Worm (Caenorhabditis elegans) whole organism, young adult: ENCODE results near the gene cdc-14.

Source experiments
- B0336.3 ChIP-seq: fragments of 200-800 bp; sonication (Bioruptor generic); IDR thresholded peaks from 2 replicates; pipeline ENCODE4 v1.3.6; 2022; ENCODE audit warnings: missing genetic modification characterization, missing compliant biosample characterization
- C06A6.2 ChIP-seq: fragments of 200-800 bp; sonication (Bioruptor generic); conservative IDR thresholded peaks from 2 replicates; pipeline ENCODE4 v1.3.6; 2022; ENCODE audit warnings: missing genetic modification characterization, missing compliant biosample characterization
- D2030.7 ChIP-seq: fragments of 200-800 bp; sonication (Bioruptor generic); IDR thresholded peaks from 2 replicates; pipeline ENCODE4 v1.3.6; 2022; ENCODE audit warnings: missing genetic modification reagents, missing genetic modification characterization, missing compliant biosample characterization
- T07F8.4 ChIP-seq: sonication (generic microtip); optimal IDR thresholded peaks from 2 replicates; lab custom pipeline; 2016; ENCODE audit warnings: mild to moderate bottlenecking, missing genetic modification characterization, moderate library complexity, missing compliant biosample characterization
- Y95B8A.8 ChIP-seq: fragments of 200-800 bp; sonication (Bioruptor generic); IDR thresholded peaks from 2 replicates; pipeline ENCODE4 v1.3.6; 2022; ENCODE audit warnings: missing genetic modification reagents, missing genetic modification characterization, missing compliant biosample characterization
- aptf-2 ChIP-seq: fragments of 200-800 bp; sonication (Bioruptor generic); conservative IDR thresholded peaks from 2 replicates; pipeline ENCODE4 v1.3.6; 2022; ENCODE audit warnings: missing genetic modification reagents, missing genetic modification characterization, missing compliant biosample characterization
- aptf-3 ChIP-seq: fragments of 200-800 bp; sonication (Bioruptor generic); IDR thresholded peaks from 2 replicates; pipeline ENCODE4 v1.3.6; 2022; ENCODE audit warnings: missing genetic modification characterization, missing compliant biosample characterization
- bed-1 ChIP-seq: fragments of 200-800 bp; sonication (Bioruptor generic); IDR thresholded peaks from 2 replicates; pipeline ENCODE4 v1.3.6; 2022; ENCODE audit warnings: missing genetic modification reagents, missing genetic modification characterization, missing compliant biosample characterization
- bed-2 ChIP-seq: fragments of 200-800 bp; sonication (Bioruptor generic); IDR thresholded peaks from 2 replicates; pipeline ENCODE4 v1.3.6; 2022; ENCODE audit warnings: missing genetic modification reagents, missing genetic modification characterization, missing compliant biosample characterization
- cebp-1 ChIP-seq, 2 experiments: fragments of 200-800 bp in 1 of 2; sonication (Bioruptor generic) in 1 of 2; sonication (generic microtip) in 1 of 2; IDR thresholded peaks in 1 of 2; optimal IDR thresholded peaks in 1 of 2; 2 replicates each; pipeline versions ENCODE4 v1.3.6 to Lab custom; 2017 to 2022; ENCODE audit warnings: missing compliant biosample characterization in 2 of 2, missing genetic modification characterization in 2 of 2, mild to moderate bottlenecking in 1 of 2, missing genetic modification reagents in 1 of 2, moderate library complexity in 1 of 2
- ceh-91 ChIP-seq: fragments of 200-800 bp; sonication (Bioruptor generic); IDR thresholded peaks from 2 replicates; pipeline ENCODE4 v1.3.6; 2022; ENCODE audit warnings: missing genetic modification reagents, missing genetic modification characterization, missing compliant biosample characterization
- die-1 ChIP-seq: sonication (generic microtip); optimal IDR thresholded peaks from 2 replicates; lab custom pipeline; 2016; ENCODE audit warnings: missing genotype, mild to moderate bottlenecking, missing genetic modification characterization, missing compliant biosample characterization
- dox-1 ChIP-seq: fragments of 200-800 bp; sonication (Bioruptor generic); IDR thresholded peaks from 2 replicates; pipeline ENCODE4 v1.3.6; 2022; ENCODE audit warnings: missing genetic modification reagents, missing genetic modification characterization, missing compliant biosample characterization
- ets-4 ChIP-seq: fragments of 200-800 bp; sonication (Bioruptor generic); optimal IDR thresholded peaks from 2 replicates; lab custom pipeline; 2018; ENCODE audit warnings: mild to moderate bottlenecking, missing genetic modification characterization, missing compliant biosample characterization
- gei-17 ChIP-seq: fragments of 200-800 bp; sonication (Bioruptor generic); optimal IDR thresholded peaks from 2 replicates; lab custom pipeline; 2018; ENCODE audit warnings: mild to moderate bottlenecking, missing genetic modification characterization, missing compliant biosample characterization
- hmg-1.2 ChIP-seq: fragments of 200-800 bp; sonication (Bioruptor generic); IDR thresholded peaks from 2 replicates; pipeline ENCODE4 v1.3.6; 2022; ENCODE audit warnings: missing genetic modification reagents, missing genetic modification characterization, missing compliant biosample characterization
- hmg-20 ChIP-seq: fragments of 200-800 bp; sonication (Bioruptor generic); IDR thresholded peaks from 2 replicates; pipeline ENCODE4 v1.3.6; 2022; ENCODE audit warnings: missing genetic modification reagents, missing genetic modification characterization, missing compliant biosample characterization
- hsf-1 ChIP-seq: fragments of 200-800 bp; sonication (Bioruptor generic); IDR thresholded peaks from 2 replicates; pipeline ENCODE4 v1.3.6; 2022; ENCODE audit warnings: missing genetic modification reagents, missing genetic modification characterization, missing compliant biosample characterization
- lag-1 ChIP-seq: fragments of 200-800 bp; sonication (Bioruptor generic); IDR thresholded peaks from 2 replicates; pipeline ENCODE4 v1.3.6; 2022; ENCODE audit warnings: missing genetic modification reagents, missing genetic modification characterization, missing compliant biosample characterization
- let-607 ChIP-seq, 2 experiments: fragments of 200-800 bp in 1 of 2; sonication (Bioruptor generic) in 1 of 2; sonication (generic microtip) in 1 of 2; optimal IDR thresholded peaks; 2 replicates each; lab custom pipeline; 2016 to 2018; ENCODE audit warnings: mild to moderate bottlenecking in 2 of 2, missing compliant biosample characterization in 2 of 2, missing genetic modification characterization in 2 of 2, moderate library complexity in 2 of 2, missing genotype in 1 of 2
- mel-28 ChIP-seq: sonication (generic microtip); optimal IDR thresholded peaks from 2 replicates; lab custom pipeline; 2016; ENCODE audit warnings: borderline replicate concordance, mild to moderate bottlenecking, missing genetic modification characterization, missing compliant biosample characterization
- nhr-80 ChIP-seq: sonication (generic microtip); optimal IDR thresholded peaks from 2 replicates; lab custom pipeline; 2016; ENCODE audit warnings: missing genetic modification characterization, missing compliant biosample characterization
- rpc-1 ChIP-seq, 2 experiments: fragments of 150-350 bp in 1 of 2; sonication (generic microtip) in 1 of 2; optimal IDR thresholded peaks; 2 replicates each; lab custom pipeline; 2014 to 2018; ENCODE audit warnings: missing biosample characterization in 1 of 2, missing genetic modification characterization in 1 of 2, missing genetic modification reagents in 1 of 2, missing genotype in 1 of 2
- snpc-1.1 ChIP-seq: sonication (generic microtip); optimal IDR thresholded peaks from 2 replicates; lab custom pipeline; 2017; ENCODE audit warnings: missing genetic modification characterization, mild to moderate bottlenecking, missing compliant biosample characterization, antibody characterized with exemption, moderate library complexity, missing genotype, missing genetic modification reagents; ENCODE audit not compliant: insufficient read depth
- snpc-3.4 ChIP-seq: sonication (generic microtip); optimal IDR thresholded peaks from 2 replicates; lab custom pipeline; 2017; ENCODE audit warnings: missing genetic modification characterization, mild to moderate bottlenecking, missing compliant biosample characterization, antibody characterized with exemption, moderate library complexity, missing genotype, missing genetic modification reagents
- snpc-4 ChIP-seq, 5 experiments: fragments of 150-350 bp in 1 of 5; sonication (generic microtip) in 4 of 5; optimal IDR thresholded peaks; 2 replicates each; lab custom pipeline; 2014 to 2018; ENCODE audit warnings: missing genetic modification characterization in 5 of 5, missing biosample characterization in 3 of 5, antibody characterized with exemption in 2 of 5, mild to moderate bottlenecking in 2 of 5, missing compliant biosample characterization in 2 of 5, missing genotype in 2 of 5, moderate library complexity in 2 of 5, missing genetic modification reagents in 1 of 5
- sptf-2 ChIP-seq: fragments of 200-800 bp; sonication (Bioruptor generic); optimal IDR thresholded peaks from 2 replicates; lab custom pipeline; 2018; ENCODE audit warnings: mild to moderate bottlenecking, missing genetic modification characterization, missing compliant biosample characterization
- ztf-25 ChIP-seq: fragments of 200-800 bp; sonication (Bioruptor generic); IDR thresholded peaks from 2 replicates; pipeline ENCODE4 v1.3.6; 2022; ENCODE audit warnings: missing genetic modification reagents, missing genetic modification characterization, missing compliant biosample characterization
- ztf-26 ChIP-seq: sonication (generic microtip); optimal IDR thresholded peaks from 2 replicates; lab custom pipeline; 2017; ENCODE audit warnings: missing genetic modification characterization, missing compliant biosample characterization
- ztf-28 ChIP-seq: fragments of 200-800 bp; sonication (Bioruptor generic); IDR thresholded peaks from 2 replicates; pipeline ENCODE4 v1.3.6; 2022; ENCODE audit warnings: missing genetic modification reagents, missing genetic modification characterization, missing compliant biosample characterization

Gene cdc-14

ce11 chrII:5592857-5593256, 370 bp downstream of the cdc-14 start:
- no peak for TF ChIP-seq hmg-1.2 (GFP tag; lab: Robert Waterston, UW)
- no peak for TF ChIP-seq die-1 (tag; lab: Kevin White, UChicago)
- no peak for TF ChIP-seq Y95B8A.8 (GFP tag; lab: Robert Waterston, UW)
- TF ChIP-seq ztf-28 (GFP tag; lab: Robert Waterston, UW) = no peak
- no peak for TF ChIP-seq lag-1 (GFP tag; lab: Robert Waterston, UW)

ce11 chrII:5591558-5591957, 1.7 kb downstream of the cdc-14 start:
- TF ChIP-seq hsf-1 = 0 out of 2 replicates have a peak, but pooled peaks have one; percentile 41
- TF ChIP-seq rpc-1 (optimal IDR thresholded peaks at IDR 0.05; lab: Kevin White, UChicago) = no peak
- no peak for TF ChIP-seq rpc-1 (tag; optimal IDR thresholded peaks at IDR 0.05; lab: Kevin White, UChicago)

ce11 chrII:5589690-5590089, 3.5 kb downstream of the cdc-14 start, which contains the start of gene C17G10.13:
C17G10.13 (minus strand) TSS chrII:5589790.
- TF ChIP-seq die-1 (tag; lab: Kevin White, UChicago) (no peak), snpc-3.4 (tag; lab: Kevin White, UChicago) (no peak), sptf-2 (GFP tag; lab: Kevin White, UChicago) (no peak), gei-17 (GFP tag; lab: Kevin White, UChicago) (no peak), ztf-26 (tag; lab: Kevin White, UChicago) (no peak), C06A6.2 (GFP tag; lab: Robert Waterston, UW) (no peak)

- TF ChIP-seq die-1 (tag; lab: Kevin White, UChicago) = no peak
These were observed 5.4 kb downstream of the cdc-14 start for ce11 chrII:5587794-5588193.

- TF ChIP-seq aptf-3 (no peak), snpc-1.1 (tag; lab: Kevin White, UChicago) (no peak), nhr-80 (peak; percentile 93), bed-2 (no peak), dox-1 (GFP tag; lab: Robert Waterston, UW) (peak; percentile 46; the same call in 1 of the 2 replicates), ets-4 (peak; percentile 44), ceh-91 (GFP tag; lab: Robert Waterston, UW) (no peak), let-607 (tag; optimal IDR thresholded peaks at IDR 0.05; lab: Kevin White, UChicago) (peak in 1 of 2 experiments; percentile 13), snpc-4 (GFP tag; optimal IDR thresholded peaks at IDR 0.05; lab: Kevin White, UChicago) (no peak), snpc-4 (tag; optimal IDR thresholded peaks at IDR 0.05; lab: Kevin White, UChicago) (peak in 1 of 4 experiments; percentile 49)
These were observed 7.4 kb downstream of the cdc-14 start, which contains the start of gene lys-8 for ce11 chrII:5585788-5586187. lys-8 (plus strand) TSS chrII:5586178.

ce11 chrII:5582309-5582708, 10.9 kb downstream of the cdc-14 start, which contains the start of gene T25E4.2:
T25E4.2 (minus strand) TSS chrII:5582409.
- TF ChIP-seq mel-28 (tag; lab: Kevin White, UChicago) (no peak), hmg-20 (GFP tag; lab: Robert Waterston, UW) (no peak), T07F8.4 (no peak), cebp-1 (GFP tag; IDR thresholded peaks at IDR 0.05; lab: Robert Waterston, UW) (no peak), cebp-1 (tag; optimal IDR thresholded peaks at IDR 0.05; lab: Kevin White, UChicago) (no peak), ztf-28 (GFP tag; lab: Robert Waterston, UW) (no peak)
- TF ChIP-seq, all 124 proteins: peak for 0

- TF ChIP-seq Y95B8A.8 (GFP tag; lab: Robert Waterston, UW) = no peak
- no peak for TF ChIP-seq ztf-25 (GFP tag; lab: Robert Waterston, UW)
- TF ChIP-seq D2030.7 (GFP tag; lab: Robert Waterston, UW) = no peak
- TF ChIP-seq B0336.3 (GFP tag; lab: Robert Waterston, UW) = no peak
- 0 out of 2 replicates have a peak, but pooled peaks have one; percentile 56 for TF ChIP-seq bed-1
- no peak for TF ChIP-seq aptf-2 (GFP tag; lab: Robert Waterston, UW)
These were observed 14.0 kb downstream of the cdc-14 start for ce11 chrII:5579236-5579635.
